Fruit fly (Drosophila melanogaster) whole organism, embryonic: Measurements from ENCODE around the gene CG31792.

Source experiments
- Atf-2 ChIP-seq: fragments of 200-800 bp; sonication (Bioruptor generic); optimal IDR thresholded peaks from 2 replicates; lab custom pipeline; 2016; ENCODE audit warnings: missing biosample characterization, missing genetic modification characterization
- Awh ChIP-seq: fragments of 200-800 bp; sonication (Bioruptor generic); IDR thresholded peaks from 2 replicates; pipeline ENCODE4, ENCODE4 v1.3.6; 2022; ENCODE audit warnings: missing biosample characterization, missing genetic modification characterization
- B-H2 ChIP-seq: fragments of 200-800 bp; sonication (Bioruptor generic); optimal IDR thresholded peaks from 2 replicates; lab custom pipeline; 2018; ENCODE audit warnings: missing biosample characterization, mild to moderate bottlenecking, missing genetic modification characterization
- Blimp-1 ChIP-seq: fragments of 200-800 bp; sonication (Bioruptor generic); optimal IDR thresholded peaks from 3 replicates; lab custom pipeline; 2018; ENCODE audit warnings: missing biosample characterization, missing genetic modification characterization, mild to moderate bottlenecking, moderate library complexity, missing genetic modification reagents
- Bteb2 ChIP-seq: fragments of 200-800 bp; sonication (Bioruptor generic); optimal IDR thresholded peaks from 2 replicates; lab custom pipeline; 2016; ENCODE audit warnings: missing biosample characterization, missing genetic modification characterization
- CG10147 ChIP-seq: fragments of 200-800 bp; sonication (Bioruptor generic); optimal IDR thresholded peaks from 2 replicates; lab custom pipeline; 2019; ENCODE audit warnings: missing biosample characterization, mild to moderate bottlenecking, missing genetic modification characterization, moderate library complexity
- CG10321 ChIP-seq: fragments of 200-800 bp; sonication (Bioruptor generic); IDR thresholded peaks from 2 replicates; pipeline ENCODE4 v1.3.6; 2022; ENCODE audit warnings: missing biosample characterization, missing genetic modification characterization
- CG10366 ChIP-seq: fragments of 200-800 bp; sonication (Bioruptor generic); IDR thresholded peaks from 2 replicates; pipeline ENCODE4 v1.3.6; 2022; ENCODE audit warnings: missing biosample characterization, missing genetic modification characterization
- CG10959 ChIP-seq: fragments of 200-800 bp; sonication (Bioruptor generic); IDR thresholded peaks from 2 replicates; pipeline ENCODE4 v1.3.6; 2022; ENCODE audit warnings: missing biosample characterization, missing genetic modification characterization
- CG11247 ChIP-seq: fragments of 200-800 bp; sonication (Bioruptor generic); IDR thresholded peaks from 2 replicates; pipeline ENCODE4 v1.3.6; 2022; ENCODE audit warnings: missing biosample characterization, missing genetic modification characterization
- CG11695 ChIP-seq: fragments of 200-800 bp; sonication (Bioruptor generic); IDR thresholded peaks from 3 replicates; pipeline ENCODE4 v1.3.6; 2022; ENCODE audit warnings: missing biosample characterization, missing genetic modification characterization
- CG11696 ChIP-seq: fragments of 200-800 bp; sonication (Bioruptor generic); IDR thresholded peaks from 2 replicates; pipeline ENCODE4 v1.3.6; 2022; ENCODE audit warnings: missing biosample characterization, missing genetic modification characterization
- CG13424 ChIP-seq: fragments of 200-800 bp; sonication (Bioruptor generic); optimal IDR thresholded peaks from 2 replicates; lab custom pipeline; 2019; ENCODE audit warnings: missing biosample characterization, mild to moderate bottlenecking, missing genetic modification characterization, moderate library complexity
- CG17359 ChIP-seq: fragments of 200-800 bp; sonication (Bioruptor generic); optimal IDR thresholded peaks from 3 replicates; lab custom pipeline; 2018; ENCODE audit warnings: missing biosample characterization, mild to moderate bottlenecking, missing genetic modification characterization, moderate library complexity
- CG1792 ChIP-seq: fragments of 200-800 bp; sonication (Bioruptor generic); optimal IDR thresholded peaks from 2 replicates; lab custom pipeline; 2016; ENCODE audit warnings: missing biosample characterization, missing genetic modification characterization
- CG30403 ChIP-seq: fragments of 200-800 bp; sonication (Bioruptor generic); optimal IDR thresholded peaks from 3 replicates; lab custom pipeline; 2016; ENCODE audit warnings: missing biosample characterization, missing genetic modification characterization
- CG30431 ChIP-seq: fragments of 200-800 bp; sonication (Bioruptor generic); optimal IDR thresholded peaks from 2 replicates; lab custom pipeline; 2017; ENCODE audit warnings: missing biosample characterization, missing genetic modification characterization
- CG3838 ChIP-seq: fragments of 200-800 bp; sonication (Bioruptor generic); optimal IDR thresholded peaks from 3 replicates; lab custom pipeline; 2016; ENCODE audit warnings: missing biosample characterization, missing genetic modification characterization
- CG4424 ChIP-seq: fragments of 200-800 bp; sonication (Bioruptor generic); optimal IDR thresholded peaks from 3 replicates; lab custom pipeline; 2016; ENCODE audit warnings: missing biosample characterization, missing genetic modification characterization
- CG6689 ChIP-seq: fragments of 200-800 bp; sonication (Bioruptor generic); IDR thresholded peaks from 2 replicates; pipeline ENCODE4 v1.3.6; 2022; ENCODE audit warnings: missing biosample characterization, missing genetic modification characterization
- CG7357 ChIP-seq: fragments of 200-800 bp; sonication (Bioruptor generic); IDR thresholded peaks from 3 replicates; pipeline ENCODE4 v1.3.6; 2022; ENCODE audit warnings: missing biosample characterization, missing genetic modification characterization
- CG9876 ChIP-seq: fragments of 200-800 bp; sonication (Bioruptor generic); optimal IDR thresholded peaks from 2 replicates; lab custom pipeline; 2016; ENCODE audit warnings: missing biosample characterization, missing genetic modification characterization
- CrebB ChIP-seq: fragments of 200-800 bp; sonication (Bioruptor generic); optimal IDR thresholded peaks from 3 replicates; lab custom pipeline; 2018; ENCODE audit warnings: missing biosample characterization, mild to moderate bottlenecking, missing genetic modification characterization
- Dfd ChIP-seq, 2 experiments: fragments of >200 bp; optimal IDR thresholded peaks; 2 replicates each; lab custom pipeline; 2017; ENCODE audit warnings: missing biosample characterization in 2 of 2, missing genetic modification characterization in 2 of 2
- Elba2 ChIP-seq: fragments of 200-800 bp; sonication (Bioruptor generic); optimal IDR thresholded peaks from 3 replicates; lab custom pipeline; 2016; ENCODE audit warnings: missing biosample characterization, missing genetic modification characterization
- Gug ChIP-seq: fragments of 200-800 bp; sonication (Bioruptor generic); IDR thresholded peaks from 4 replicates; pipeline ENCODE4 v1.3.6; 2022; ENCODE audit warnings: missing biosample characterization, missing genetic modification characterization
- Hr78 ChIP-seq, 2 experiments: fragments of 200-800 bp in 1 of 2; fragments of >200 bp in 1 of 2; sonication (Bioruptor generic) in 1 of 2; optimal IDR thresholded peaks; 2 replicates each; lab custom pipeline; 2017 to 2019; ENCODE audit warnings: missing biosample characterization in 2 of 2, missing genetic modification characterization in 2 of 2, mild to moderate bottlenecking in 1 of 2, moderate library complexity in 1 of 2
- Kr ChIP-seq: fragments of 200-800 bp; sonication (Bioruptor generic); optimal IDR thresholded peaks from 2 replicates; lab custom pipeline; 2017; ENCODE audit warnings: missing biosample characterization, mild to moderate bottlenecking, missing genetic modification characterization
- Max ChIP-seq: fragments of 200-800 bp; sonication (Bioruptor generic); optimal IDR thresholded peaks from 2 replicates; lab custom pipeline; 2016; ENCODE audit warnings: missing biosample characterization, mild to moderate bottlenecking, missing genetic modification characterization
- Trl ChIP-seq, 3 experiments: fragments of >200 bp in 2 of 3; fragments of 200-800 bp in 1 of 3; sonication (Bioruptor generic) in 1 of 3; optimal IDR thresholded peaks; 2 replicates in 1 of 3; 3 replicates in 2 of 3; lab custom pipeline; 2016 to 2017; ENCODE audit warnings: missing biosample characterization in 1 of 3, missing genetic modification characterization in 1 of 3
- ara ChIP-seq: fragments of 200-800 bp; sonication (Bioruptor generic); IDR thresholded peaks from 2 replicates; pipeline ENCODE4 v1.3.6; 2022; ENCODE audit warnings: missing biosample characterization, missing genetic modification characterization
- bsh ChIP-seq, 2 experiments: fragments of 200-800 bp; sonication (Bioruptor generic); optimal IDR thresholded peaks; 2 replicates each; lab custom pipeline; 2017 to 2018; ENCODE audit warnings: mild to moderate bottlenecking in 2 of 2, missing biosample characterization in 2 of 2, missing genetic modification characterization in 2 of 2, moderate library complexity in 1 of 2
- chif ChIP-seq, 2 experiments: fragments of 200-800 bp; sonication (Bioruptor generic); optimal IDR thresholded peaks; 3 replicates each; lab custom pipeline; 2016; ENCODE audit warnings: missing biosample characterization in 2 of 2, missing genetic modification characterization in 2 of 2
- ci ChIP-seq: fragments of 200-800 bp; sonication (Bioruptor generic); IDR thresholded peaks from 3 replicates; pipeline ENCODE4 v1.3.6; 2022; ENCODE audit warnings: missing biosample characterization, missing genetic modification characterization
- crp ChIP-seq, 2 experiments: fragments of 200-800 bp; sonication (Bioruptor generic); optimal IDR thresholded peaks; 2 replicates in 1 of 2; 3 replicates in 1 of 2; lab custom pipeline; 2017; ENCODE audit warnings: missing biosample characterization in 2 of 2, missing genetic modification characterization in 2 of 2, mild to moderate bottlenecking in 1 of 2, moderate library complexity in 1 of 2
- ftz-f1 ChIP-seq: fragments of 200-800 bp; sonication (Bioruptor generic); optimal IDR thresholded peaks from 2 replicates; lab custom pipeline; 2016; ENCODE audit warnings: missing biosample characterization, missing genetic modification characterization
- gce ChIP-seq: fragments of 200-800 bp; sonication (Bioruptor generic); IDR thresholded peaks from 3 replicates; pipeline ENCODE4 v1.3.6; 2022; ENCODE audit warnings: missing biosample characterization, missing genetic modification characterization
- grn ChIP-seq: fragments of 200-800 bp; sonication (Bioruptor generic); optimal IDR thresholded peaks from 3 replicates; lab custom pipeline; 2017; ENCODE audit warnings: missing biosample characterization, missing genetic modification characterization
- gsb-n ChIP-seq: fragments of 200-800 bp; sonication (Bioruptor generic); optimal IDR thresholded peaks from 3 replicates; lab custom pipeline; 2018; ENCODE audit warnings: missing biosample characterization, mild to moderate bottlenecking, missing genetic modification characterization
- jigr1 ChIP-seq: fragments of 200-800 bp; sonication (Bioruptor generic); IDR thresholded peaks from 3 replicates; pipeline ENCODE4 v1.3.6; 2022; ENCODE audit warnings: missing biosample characterization, missing genetic modification characterization
- knrl ChIP-seq: fragments of 200-800 bp; sonication (Bioruptor generic); IDR thresholded peaks from 3 replicates; pipeline ENCODE4 v1.3.6; 2022; ENCODE audit warnings: missing biosample characterization, missing genetic modification characterization; ENCODE audit not compliant: partially characterized antibody
- lbe ChIP-seq: fragments of 200-800 bp; sonication (Bioruptor generic); optimal IDR thresholded peaks from 2 replicates; lab custom pipeline; 2016; ENCODE audit warnings: missing biosample characterization, mild to moderate bottlenecking, missing genetic modification characterization
- lilli ChIP-seq: fragments of 200-800 bp; sonication (Bioruptor generic); optimal IDR thresholded peaks from 3 replicates; lab custom pipeline; 2016; ENCODE audit warnings: missing biosample characterization, missing genetic modification characterization
- oc ChIP-seq: fragments of 200-800 bp; sonication (Bioruptor generic); optimal IDR thresholded peaks from 2 replicates; lab custom pipeline; 2018; ENCODE audit warnings: missing biosample characterization, mild to moderate bottlenecking, missing genetic modification characterization, moderate library complexity
- p53 ChIP-seq: fragments of 200-800 bp; sonication (Bioruptor generic); optimal IDR thresholded peaks from 2 replicates; lab custom pipeline; 2016; ENCODE audit warnings: missing biosample characterization, missing genetic modification characterization
- pum ChIP-seq: fragments of 200-800 bp; sonication (Bioruptor generic); optimal IDR thresholded peaks from 2 replicates; lab custom pipeline; 2016; ENCODE audit warnings: missing biosample characterization, missing genetic modification characterization
- salm ChIP-seq: fragments of 200-800 bp; sonication (Bioruptor generic); optimal IDR thresholded peaks from 2 replicates; lab custom pipeline; 2018; ENCODE audit warnings: missing biosample characterization, mild to moderate bottlenecking, missing genetic modification characterization
- sisA ChIP-seq: fragments of 200-800 bp; sonication (Bioruptor generic); IDR thresholded peaks from 2 replicates; pipeline ENCODE4 v1.3.6; 2022; ENCODE audit warnings: missing biosample characterization, missing genetic modification characterization
- slp2 ChIP-seq: fragments of 200-800 bp; sonication (Bioruptor generic); optimal IDR thresholded peaks from 2 replicates; lab custom pipeline; 2016; ENCODE audit warnings: missing biosample characterization, missing genetic modification characterization
- so ChIP-seq: fragments of 200-800 bp; sonication (Bioruptor generic); IDR thresholded peaks from 3 replicates; pipeline ENCODE4 v1.3.6; 2022; ENCODE audit warnings: missing biosample characterization, missing genetic modification characterization
- tio ChIP-seq: fragments of 200-800 bp; sonication (Bioruptor generic); optimal IDR thresholded peaks from 2 replicates; lab custom pipeline; 2017; ENCODE audit warnings: missing biosample characterization, missing genetic modification characterization, inconsistent platforms

The CG31792 gene

dm6 chr2L:19009130-19009529 is 11.9 kb downstream of the CG31792 start, which contains the start of gene RpL30 (continued):
- no peak for TF ChIP-seq Hr78 (GFP tag; optimal IDR thresholded peaks at IDR 0.05; lab: Kevin White, UChicago)
- peak; percentile 85 for TF ChIP-seq CG11695
- TF ChIP-seq Atf-2 (GFP tag; lab: Kevin White, UChicago): peak; percentile 66
- peak; percentile 86 for TF ChIP-seq ara
- no peak for TF ChIP-seq jigr1 (GFP tag; lab: Robert Waterston, UW)
- TF ChIP-seq ftz-f1: peak; percentile 91
- peak; percentile 84 for TF ChIP-seq slp2 (GFP tag; lab: Kevin White, UChicago)
- TF ChIP-seq sisA (GFP tag; lab: Robert Waterston, UW): peak; percentile 56
- TF ChIP-seq CG10959 (GFP tag; lab: Robert Waterston, UW): peak; percentile 75
- peak; percentile 94 for TF ChIP-seq CG9876 (GFP tag; lab: Kevin White, UChicago)
- peak; percentile 79 for TF ChIP-seq CG30431 (GFP tag; lab: Kevin White, UChicago)
- peak; percentile 92 for TF ChIP-seq salm (tag; lab: Kevin White, UChicago)
- peak; percentile 64 for TF ChIP-seq CG3838 (GFP tag; lab: Kevin White, UChicago)
- peak; percentile 88 for TF ChIP-seq Bteb2 (GFP tag; lab: Kevin White, UChicago)
- TF ChIP-seq Trl (optimal IDR thresholded peaks at IDR 0.05; lab: Kevin White, UChicago): peak in 1 of 2 experiments; percentile 12
- TF ChIP-seq Trl (GFP tag; optimal IDR thresholded peaks at IDR 0.05; lab: Kevin White, UChicago): peak; percentile 94
- TF ChIP-seq CG11247 (GFP tag; lab: Robert Waterston, UW): peak; percentile 81
- TF ChIP-seq oc (tag; lab: Kevin White, UChicago): peak; percentile 75
- peak; percentile 74 for TF ChIP-seq knrl (GFP tag; lab: Robert Waterston, UW)
- TF ChIP-seq Gug (GFP tag; lab: Robert Waterston, UW): peak; percentile 49; the same call in 3 of the 4 replicates
- peak; percentile 71 for TF ChIP-seq CG6689 (GFP tag; lab: Robert Waterston, UW)
- peak; percentile 85 for TF ChIP-seq CG10147 (GFP tag; lab: Kevin White, UChicago)
- TF ChIP-seq CG30403 (GFP tag; lab: Kevin White, UChicago): peak; percentile 72
- TF ChIP-seq CG13424 (tag; lab: Kevin White, UChicago): peak; percentile 70
- TF ChIP-seq grn (GFP tag; lab: Kevin White, UChicago): peak; percentile 90
- peak; percentile 83 for TF ChIP-seq CG4424 (GFP tag; lab: Kevin White, UChicago)
- peak; percentile 70 for TF ChIP-seq Elba2
- TF ChIP-seq Blimp-1 (GFP tag; lab: Kevin White, UChicago): peak; percentile 76
- no peak; the same call in 1 of the 2 replicates for TF ChIP-seq CG11696 (GFP tag; lab: Robert Waterston, UW)
- TF ChIP-seq CG7357 (GFP tag; lab: Robert Waterston, UW): peak; percentile 55; the same call in 2 of the 3 replicates
- peak; percentile 80 for TF ChIP-seq pum
- peak; percentile 79 for TF ChIP-seq lilli
- TF ChIP-seq gsb-n (tag; lab: Kevin White, UChicago): peak; percentile 91
- peak; percentile 88 for TF ChIP-seq CG17359 (tag; lab: Kevin White, UChicago)
- peak; percentile 75 for TF ChIP-seq CG10366 (GFP tag; lab: Robert Waterston, UW)
- peak; percentile 81 to 82 for TF ChIP-seq bsh (GFP tag; optimal IDR thresholded peaks at IDR 0.05; lab: Kevin White, UChicago)
- peak; percentile 61 for TF ChIP-seq tio (GFP tag; lab: Kevin White, UChicago)
- TF ChIP-seq CrebB (tag; lab: Kevin White, UChicago): peak; percentile 95
- peak; percentile 93 for TF ChIP-seq p53
- peak; percentile 80 for TF ChIP-seq Awh
- peak; percentile 92 for TF ChIP-seq so (GFP tag; lab: Robert Waterston, UW)
- peak; percentile 70 to 87 for TF ChIP-seq chif (GFP tag; optimal IDR thresholded peaks at IDR 0.05; lab: Kevin White, UChicago)
- TF ChIP-seq ci (GFP tag; lab: Robert Waterston, UW): peak; percentile 99
- peak; percentile 94 for TF ChIP-seq B-H2 (GFP tag; lab: Kevin White, UChicago)
- TF ChIP-seq Dfd (GFP tag; optimal IDR thresholded peaks at IDR 0.05; lab: Kevin White, UChicago): no peak
- peak in 1 of 2 experiments; percentile 70 for TF ChIP-seq crp (GFP tag; optimal IDR thresholded peaks at IDR 0.05; lab: Kevin White, UChicago)
- peak; percentile 94 for TF ChIP-seq gce (GFP tag; lab: Robert Waterston, UW)
- TF ChIP-seq lbe: peak; percentile 87
- TF ChIP-seq CG10321 (GFP tag; lab: Robert Waterston, UW): peak; percentile 66
- TF ChIP-seq Max (GFP tag; lab: Kevin White, UChicago): peak; percentile 95
- TF ChIP-seq Kr (GFP tag; lab: Kevin White, UChicago): peak; percentile 94
- TF ChIP-seq CG1792 (GFP tag; lab: Kevin White, UChicago): peak; percentile 83
